Fruit fly (Drosophila melanogaster): Measurements from ENCODE around the gene CG5565.
A peak's percentile ranks its signal among the peaks of the same experiment; 100 is the strongest.

Gene CG5565

dm6 chr2L:1355824-1356223 lies at the start of gene CG5565:
Gene CG5565, minus strand, starts transcription at chr2L:1355924.
- TF ChIP-seq CTCF (optimal IDR thresholded peaks at IDR 0.05) = no peak
- no peak for TF ChIP-seq CG8478 (optimal IDR thresholded peaks at IDR 0.05)

dm6 chr2L:1404896-1405453 lies 49.3 kb upstream of the CG5565 start:
- TF ChIP-seq CTCF (optimal IDR thresholded peaks at IDR 0.05) (no peak), CG8478 (optimal IDR thresholded peaks at IDR 0.05) (no peak)

- TF ChIP-seq CG8478 (optimal IDR thresholded peaks at IDR 0.05) (no peak), CTCF (optimal IDR thresholded peaks at IDR 0.05) (no peak)
Measured at dm6 chr2L:1402728-1403127, 47.0 kb upstream of the CG5565 start.

- no peak for TF ChIP-seq CG8478 (optimal IDR thresholded peaks at IDR 0.05)
- TF ChIP-seq CTCF (optimal IDR thresholded peaks at IDR 0.05) = no peak
Measured at dm6 chr2L:1399434-1399833, 43.7 kb upstream of the CG5565 start.

- no peak for TF ChIP-seq CG8478 (optimal IDR thresholded peaks at IDR 0.05)
- TF ChIP-seq CTCF (optimal IDR thresholded peaks at IDR 0.05) = no peak
Measured at dm6 chr2L:1393611-1394010, 37.9 kb upstream of the CG5565 start.

dm6 chr2L:1390271-1390670 lies 34.5 kb upstream of the CG5565 start:
- TF ChIP-seq CG8478 (optimal IDR thresholded peaks at IDR 0.05) (no peak), CTCF (optimal IDR thresholded peaks at IDR 0.05) (no peak)

dm6 chr2L:1387811-1388210 lies 32.1 kb upstream of the CG5565 start:
- no peak for TF ChIP-seq CG8478 (optimal IDR thresholded peaks at IDR 0.05)
- no peak for TF ChIP-seq CTCF (optimal IDR thresholded peaks at IDR 0.05)

dm6 chr2L:1386512-1386911 lies 30.8 kb upstream of the CG5565 start:
- TF ChIP-seq CG8478 (optimal IDR thresholded peaks at IDR 0.05) = no peak
- TF ChIP-seq CTCF (optimal IDR thresholded peaks at IDR 0.05) = no peak

- TF ChIP-seq CG8478 (optimal IDR thresholded peaks at IDR 0.05) (no peak), CTCF (optimal IDR thresholded peaks at IDR 0.05) (no peak)
Measured at dm6 chr2L:1377635-1378034, 21.9 kb upstream of the CG5565 start.

- TF ChIP-seq CTCF (optimal IDR thresholded peaks at IDR 0.05) = no peak
- no peak for TF ChIP-seq CG8478 (optimal IDR thresholded peaks at IDR 0.05)
Measured at dm6 chr2L:1367696-1368095, 12.0 kb upstream of the CG5565 start, which contains the start of gene CG14346. Gene CG14346, plus strand, starts transcription at chr2L:1367996.

- TF ChIP-seq CTCF (optimal IDR thresholded peaks at IDR 0.05) = no peak
- TF ChIP-seq CG8478 (optimal IDR thresholded peaks at IDR 0.05) = no peak
Measured at dm6 chr2L:1365037-1365436, 9.3 kb upstream of the CG5565 start.

dm6 chr2L:1361771-1362632 lies 6.3 kb upstream of the CG5565 start, which contains the start of gene NLaz:
Gene NLaz, minus strand, starts transcription at chr2L:1361821.
- peak; percentile 65 to 82 for TF ChIP-seq CTCF (optimal IDR thresholded peaks at IDR 0.05)
- no peak for TF ChIP-seq CG8478 (optimal IDR thresholded peaks at IDR 0.05)

- TF ChIP-seq CTCF (optimal IDR thresholded peaks at IDR 0.05) = no peak
Measured at dm6 chr2L:1359690-1360089, 4.0 kb upstream of the CG5565 start, which contains the start of gene CG31659. Gene CG31659, minus strand, starts transcription at chr2L:1359790.

- TF ChIP-seq CG8478 (optimal IDR thresholded peaks at IDR 0.05) (no peak), CTCF (optimal IDR thresholded peaks at IDR 0.05) (no peak)
Measured at dm6 chr2L:1354819-1355218, 905 bp downstream of the CG5565 start, which contains the start of gene CG31924. Gene CG31924, minus strand, starts transcription at chr2L:1354919.

dm6 chr2L:1354009-1354408 lies 1.7 kb downstream of the CG5565 start, which contains the start of gene CG5561:
Gene CG5561, minus strand, starts transcription at chr2L:1354109.
- no peak for TF ChIP-seq CG8478 (optimal IDR thresholded peaks at IDR 0.05)

dm6 chr2L:1352768-1353167 lies 3.0 kb downstream of the CG5565 start, which contains the start of gene CG5556:
Gene CG5556, minus strand, starts transcription at chr2L:1352868.
- no peak for TF ChIP-seq CG8478 (optimal IDR thresholded peaks at IDR 0.05)
- no peak for TF ChIP-seq CTCF (optimal IDR thresholded peaks at IDR 0.05)

All from S2 (cell line).